ENCODE assay signal across 1 fruit fly cellular context in the genomic region with DNA sequence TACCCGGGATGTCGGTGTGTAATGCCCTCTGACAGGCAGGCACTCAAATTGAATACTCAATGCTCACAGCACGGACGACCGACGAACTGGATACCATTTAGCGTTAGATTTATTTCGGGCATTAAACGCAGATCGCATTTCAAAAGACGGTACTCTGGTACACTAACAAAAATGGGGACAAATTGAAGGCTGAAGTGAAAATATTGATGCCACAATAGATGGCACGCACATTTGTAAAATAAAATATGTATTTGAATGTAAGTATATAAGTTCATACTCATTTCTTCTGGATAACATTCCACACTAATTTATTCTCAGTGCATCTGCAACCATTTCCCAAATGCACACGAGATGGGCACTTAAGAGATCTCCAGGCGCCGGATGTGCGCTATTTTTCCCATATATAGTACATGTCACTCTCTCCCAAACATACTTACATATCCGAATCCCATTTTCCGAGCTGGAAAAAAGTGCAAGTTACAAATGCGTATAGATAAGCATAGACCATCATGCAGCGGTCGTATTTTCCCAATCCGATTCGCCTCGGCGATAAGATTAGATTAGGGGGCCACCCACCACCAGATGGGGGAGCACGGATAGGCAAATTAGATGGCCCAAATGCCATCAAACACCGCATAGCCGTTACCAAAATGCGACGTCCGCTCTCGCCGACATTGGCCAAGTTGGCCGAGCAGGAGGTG.
A peak's percentile ranks its signal among the peaks of the same experiment; 100 is the strongest.
TF ChIP-seq lines count a peak whose summit lies in the region.

Gene CG10301 (plus strand): TSS at position 651 of the 701 bp plus-strand sequence.

TF ChIP-seq in whole organism, embryonic, 481 proteins besides CTCF, POLR2A, EP300 and RAD21 (continued from another document and continues in another):
- TF ChIP-seq dan (GFP tag; IDR thresholded peaks at IDR 0.05; lab: Robert Waterston, UW) (0 out of 2 replicates have a peak, but pooled peaks have one; percentile 41), cg (GFP tag; optimal IDR thresholded peaks at IDR 0.05; lab: Kevin White, UChicago) (no peak), CG8924 (tag; optimal IDR thresholded peaks at IDR 0.05; lab: Kevin White, UChicago) (peak; percentile 68), az2 (GFP tag; optimal IDR thresholded peaks at IDR 0.05; lab: Kevin White, UChicago) (peak; percentile 64), CG30431 (GFP tag; optimal IDR thresholded peaks at IDR 0.05; lab: Kevin White, UChicago) (peak; percentile 75), CG10959 (GFP tag; IDR thresholded peaks at IDR 0.05; lab: Robert Waterston, UW) (peak; percentile 76), CG9437 (GFP tag; optimal IDR thresholded peaks at IDR 0.05; lab: Kevin White, UChicago) (peak; percentile 12), unpg (GFP tag; optimal IDR thresholded peaks at IDR 0.05; lab: Kevin White, UChicago) (peak; percentile 61), Dip3 (GFP tag; optimal IDR thresholded peaks at IDR 0.05; lab: Kevin White, UChicago) (no peak), CG17361 (GFP tag; IDR thresholded peaks at IDR 0.05; lab: Robert Waterston, UW) (peak; percentile 63), CG11456 (GFP tag; IDR thresholded peaks at IDR 0.05; lab: Robert Waterston, UW) (no peak), CG8765 (GFP tag; IDR thresholded peaks at IDR 0.05; lab: Robert Waterston, UW) (peak; percentile 81), Jarid2 (GFP tag; optimal IDR thresholded peaks at IDR 0.05; lab: Kevin White, UChicago) (no peak), jumu (GFP tag; optimal IDR thresholded peaks at IDR 0.05; lab: Kevin White, UChicago) (no peak), ken (GFP tag; IDR thresholded peaks at IDR 0.05; lab: Robert Waterston, UW) (peak; percentile 50; the same call in 1 of the 3 replicates), CG3407 (GFP tag; optimal IDR thresholded peaks at IDR 0.05; lab: Kevin White, UChicago) (peak; percentile 42), abd-A (tag; optimal IDR thresholded peaks at IDR 0.05; lab: Kevin White, UChicago) (no peak), gfzf (GFP tag; optimal IDR thresholded peaks at IDR 0.05; lab: Kevin White, UChicago) (no peak), gro (GFP tag; optimal IDR thresholded peaks at IDR 0.05; lab: Kevin White, UChicago) (no peak), CG6813 (GFP tag; optimal IDR thresholded peaks at IDR 0.05; lab: Kevin White, UChicago) (peak; percentile 29), oc (tag; optimal IDR thresholded peaks at IDR 0.05; lab: Kevin White, UChicago) (peak; percentile 52), zfh2 (GFP tag; optimal IDR thresholded peaks at IDR 0.05; lab: Kevin White, UChicago) (no peak), Rx (GFP tag; IDR thresholded peaks at IDR 0.05; lab: Robert Waterston, UW) (peak; percentile 39), B-H1 (GFP tag; IDR thresholded peaks at IDR 0.05; lab: Robert Waterston, UW) (peak; percentile 35; the same call in 2 of the 3 replicates), nom (GFP tag; optimal IDR thresholded peaks at IDR 0.05; lab: Kevin White, UChicago) (no peak), CG7839 (tag; optimal IDR thresholded peaks at IDR 0.05; lab: Kevin White, UChicago) (peak; percentile 60), Gug (GFP tag; IDR thresholded peaks at IDR 0.05; lab: Robert Waterston, UW) (peak; percentile 18; the same call in 2 of the 4 replicates), CG16815 (GFP tag; optimal IDR thresholded peaks at IDR 0.05; lab: Kevin White, UChicago) (peak; percentile 63), CG6689 (GFP tag; IDR thresholded peaks at IDR 0.05; lab: Robert Waterston, UW) (peak; percentile 59), usp (GFP tag; optimal IDR thresholded peaks at IDR 0.05; lab: Kevin White, UChicago) (no peak), zfh1 (GFP tag; IDR thresholded peaks at IDR 0.05; lab: Robert Waterston, UW) (peak; percentile 88), Optix (GFP tag; IDR thresholded peaks at IDR 0.05; lab: Robert Waterston, UW) (no peak), wek (GFP tag; optimal IDR thresholded peaks at IDR 0.05; lab: Kevin White, UChicago) (peak; percentile 10), dpn (GFP tag; optimal IDR thresholded peaks at IDR 0.05; lab: Kevin White, UChicago) (peak; percentile 32 to 49), NC2β (GFP tag; optimal IDR thresholded peaks at IDR 0.05; lab: Kevin White, UChicago) (peak; percentile 54), klu (GFP tag; IDR thresholded peaks at IDR 0.05; lab: Robert Waterston, UW) (no peak), Drgx (GFP tag; IDR thresholded peaks at IDR 0.05; lab: Robert Waterston, UW) (no peak), Elba2 (GFP tag; optimal IDR thresholded peaks at IDR 0.05; lab: Kevin White, UChicago) (no peak), dysf (GFP tag; IDR thresholded peaks at IDR 0.05; lab: Robert Waterston, UW) (peak; percentile 62; the same call in 2 of the 3 replicates), Asciz (GFP tag; optimal IDR thresholded peaks at IDR 0.05; lab: Kevin White, UChicago) (no peak), wor (GFP tag; IDR thresholded peaks at IDR 0.05; lab: Robert Waterston, UW) (no peak), CG7786 (GFP tag; optimal IDR thresholded peaks at IDR 0.05; lab: Kevin White, UChicago) (no peak), CG15514 (GFP tag; optimal IDR thresholded peaks at IDR 0.05; lab: Kevin White, UChicago) (no peak), BtbVII (GFP tag; optimal IDR thresholded peaks at IDR 0.05; lab: Kevin White, UChicago) (no peak), Gsc (GFP tag; IDR thresholded peaks at IDR 0.05; lab: Robert Waterston, UW) (peak; percentile 25; the same call in 1 of the 2 replicates), tna (GFP tag; IDR thresholded peaks at IDR 0.05; lab: Robert Waterston, UW; ENCODE audit: partially characterized antibody) (no peak), zen (tag; optimal IDR thresholded peaks at IDR 0.05; lab: Kevin White, UChicago) (peak; percentile 84), CG9609 (GFP tag; optimal IDR thresholded peaks at IDR 0.05; lab: Kevin White, UChicago) (peak; percentile 6), inv (GFP tag; IDR thresholded peaks at IDR 0.05; lab: Robert Waterston, UW; ENCODE audit: partially characterized antibody) (no peak), CG14860 (GFP tag; IDR thresholded peaks at IDR 0.05; lab: Robert Waterston, UW; ENCODE audit: partially characterized antibody) (no peak), dmrt99B (tag; optimal IDR thresholded peaks at IDR 0.05; lab: Kevin White, UChicago) (peak; percentile 66), tin (GFP tag; optimal IDR thresholded peaks at IDR 0.05; lab: Kevin White, UChicago) (peak; percentile 66), CG14667 (GFP tag; IDR thresholded peaks at IDR 0.05; lab: Robert Waterston, UW) (peak; percentile 56), grn (GFP tag; optimal IDR thresholded peaks at IDR 0.05; lab: Kevin White, UChicago) (no peak), pnt (GFP tag; optimal IDR thresholded peaks at IDR 0.05; lab: Kevin White, UChicago) (peak; percentile 38), CG12071 (GFP tag; optimal IDR thresholded peaks at IDR 0.05; lab: Kevin White, UChicago) (no peak), h (optimal IDR thresholded peaks at IDR 0.05; lab: Kevin White, UChicago) (no peak), pros (GFP tag; optimal IDR thresholded peaks at IDR 0.05; lab: Kevin White, UChicago) (no peak), CG12942 (GFP tag; optimal IDR thresholded peaks at IDR 0.05; lab: Kevin White, UChicago) (peak; percentile 39), CoRest (tag; optimal IDR thresholded peaks at IDR 0.05; lab: Kevin White, UChicago) (peak; percentile 61), CG4328 (GFP tag; optimal IDR thresholded peaks at IDR 0.05; lab: Kevin White, UChicago) (no peak), CG32532 (GFP tag; IDR thresholded peaks at IDR 0.05; lab: Robert Waterston, UW) (no peak), mirr (GFP tag; optimal IDR thresholded peaks at IDR 0.05; lab: Kevin White, UChicago) (no peak), Six4 (GFP tag; optimal IDR thresholded peaks at IDR 0.05; lab: Kevin White, UChicago) (peak; percentile 73), CG31388 (GFP tag; optimal IDR thresholded peaks at IDR 0.05; lab: Kevin White, UChicago) (no peak), CG11695 (GFP tag; IDR thresholded peaks at IDR 0.05; lab: Robert Waterston, UW) (peak; percentile 50; the same call in 1 of the 3 replicates), Vsx1 (GFP tag; optimal IDR thresholded peaks at IDR 0.05; lab: Kevin White, UChicago) (no peak), CG4820 (GFP tag; optimal IDR thresholded peaks at IDR 0.05; lab: Kevin White, UChicago) (peak; percentile 67), bsh (GFP tag; optimal IDR thresholded peaks at IDR 0.05; lab: Kevin White, UChicago) (peak in 1 of 2 experiments; percentile 81), odd (GFP tag; optimal IDR thresholded peaks at IDR 0.05; lab: Kevin White, UChicago) (peak; percentile 25), Myb (GFP tag; optimal IDR thresholded peaks at IDR 0.05; lab: Kevin White, UChicago) (no peak), dm (GFP tag; optimal IDR thresholded peaks at IDR 0.05; lab: Kevin White, UChicago) (no peak), z (GFP tag; IDR thresholded peaks at IDR 0.05; lab: Robert Waterston, UW) (no peak), Rfx (GFP tag; IDR thresholded peaks at IDR 0.05; lab: Robert Waterston, UW) (no peak), HLH54F (GFP tag; optimal IDR thresholded peaks at IDR 0.05; lab: Kevin White, UChicago) (no peak), sd (tag; optimal IDR thresholded peaks at IDR 0.05; lab: Kevin White, UChicago) (peak; percentile 3), Tbp (GFP tag; optimal IDR thresholded peaks at IDR 0.05; lab: Kevin White, UChicago) (no peak), CG10462 (GFP tag; optimal IDR thresholded peaks at IDR 0.05; lab: Kevin White, UChicago) (peak; percentile 43), sna (GFP tag; IDR thresholded peaks at IDR 0.05; lab: Robert Waterston, UW; ENCODE audit: partially characterized antibody) (no peak), Med (GFP tag; lab: Kevin White, UChicago) (peak; percentile 77), Hr78 (GFP tag; optimal IDR thresholded peaks at IDR 0.05; lab: Kevin White, UChicago) (no peak), NC2α (GFP tag; optimal IDR thresholded peaks at IDR 0.05; lab: Kevin White, UChicago) (peak; percentile 9), Hsf (GFP tag; optimal IDR thresholded peaks at IDR 0.05; lab: Kevin White, UChicago) (peak; percentile 68), Hr3 (GFP tag; optimal IDR thresholded peaks at IDR 0.05; lab: Kevin White, UChicago) (peak; percentile 47), chinmo (GFP tag; IDR thresholded peaks at IDR 0.05; lab: Robert Waterston, UW; ENCODE audit: partially characterized antibody) (no peak), CG3726 (GFP tag; IDR thresholded peaks at IDR 0.05; lab: Robert Waterston, UW) (no peak), lbe (GFP tag; optimal IDR thresholded peaks at IDR 0.05; lab: Kevin White, UChicago) (no peak), CrebB (tag; optimal IDR thresholded peaks at IDR 0.05; lab: Kevin White, UChicago) (no peak), CG16813 (GFP tag; IDR thresholded peaks at IDR 0.05; lab: Robert Waterston, UW; ENCODE audit: partially characterized antibody) (no peak), D19B (GFP tag; optimal IDR thresholded peaks at IDR 0.05; lab: Kevin White, UChicago) (no peak), fd64A (GFP tag; optimal IDR thresholded peaks at IDR 0.05; lab: Kevin White, UChicago) (peak; percentile 4), CG13287 (GFP tag; IDR thresholded peaks at IDR 0.05; lab: Robert Waterston, UW; ENCODE audit: partially characterized antibody) (no peak), Lhr (GFP tag; optimal IDR thresholded peaks at IDR 0.05; lab: Kevin White, UChicago) (peak; percentile 40), sim (GFP tag; IDR thresholded peaks at IDR 0.05; lab: Robert Waterston, UW) (peak; percentile 31; the same call in 1 of the 2 replicates), CG12219 (GFP tag; optimal IDR thresholded peaks at IDR 0.05; lab: Kevin White, UChicago) (peak; percentile 59), p53 (GFP tag; optimal IDR thresholded peaks at IDR 0.05; lab: Kevin White, UChicago) (no peak), onecut (GFP tag; IDR thresholded peaks at IDR 0.05; lab: Robert Waterston, UW) (peak; percentile 50; the same call in 1 of the 2 replicates), CG10979 (tag; optimal IDR thresholded peaks at IDR 0.05; lab: Kevin White, UChicago) (peak; percentile 82), Ravus (GFP tag; IDR thresholded peaks at IDR 0.05; lab: Robert Waterston, UW) (no peak; the same call in 1 of the 2 replicates), so (GFP tag; IDR thresholded peaks at IDR 0.05; lab: Robert Waterston, UW) (peak; percentile 41; the same call in 1 of the 3 replicates), exex (tag; optimal IDR thresholded peaks at IDR 0.05; lab: Kevin White, UChicago) (no peak), CG4360 (GFP tag; IDR thresholded peaks at IDR 0.05; lab: Robert Waterston, UW) (no peak), CG3847 (GFP tag; IDR thresholded peaks at IDR 0.05; lab: Robert Waterston, UW) (no peak), CG13296 (GFP tag; optimal IDR thresholded peaks at IDR 0.05; lab: Kevin White, UChicago) (no peak), Atf-2 (GFP tag; optimal IDR thresholded peaks at IDR 0.05; lab: Kevin White, UChicago) (peak; percentile 46), CG18476 (GFP tag; optimal IDR thresholded peaks at IDR 0.05; lab: Kevin White, UChicago) (peak; percentile 32), CG18011 (GFP tag; optimal IDR thresholded peaks at IDR 0.05; lab: Kevin White, UChicago) (no peak), CG17385 (GFP tag; optimal IDR thresholded peaks at IDR 0.05; lab: Kevin White, UChicago) (peak; percentile 45), hbn (GFP tag; IDR thresholded peaks at IDR 0.05; lab: Robert Waterston, UW; ENCODE audit: partially characterized antibody) (no peak), dimm (GFP tag; IDR thresholded peaks at IDR 0.05; lab: Robert Waterston, UW) (no peak; the same call in 1 of the 2 replicates), Dek (tag; optimal IDR thresholded peaks at IDR 0.05; lab: Kevin White, UChicago) (no peak), CG10431 (GFP tag; optimal IDR thresholded peaks at IDR 0.05; lab: Kevin White, UChicago) (no peak), CG32772 (GFP tag; IDR thresholded peaks at IDR 0.05; lab: Robert Waterston, UW) (peak; percentile 49; the same call in 1 of the 2 replicates), Atf6 (GFP tag; IDR thresholded peaks at IDR 0.05; lab: Robert Waterston, UW) (no peak), sima (GFP tag; optimal IDR thresholded peaks at IDR 0.05; lab: Kevin White, UChicago) (no peak), CG7271 (tag; optimal IDR thresholded peaks at IDR 0.05; lab: Kevin White, UChicago) (no peak), CG12659 (GFP tag; optimal IDR thresholded peaks at IDR 0.05; lab: Kevin White, UChicago) (peak; percentile 27), stc (GFP tag; IDR thresholded peaks at IDR 0.05; lab: Robert Waterston, UW) (no peak), zf30C (GFP tag; optimal IDR thresholded peaks at IDR 0.05; lab: Kevin White, UChicago) (peak; percentile 81), Bteb2 (GFP tag; optimal IDR thresholded peaks at IDR 0.05; lab: Kevin White, UChicago) (no peak), Sox100B (GFP tag; optimal IDR thresholded peaks at IDR 0.05; lab: Kevin White, UChicago) (peak; percentile 50), bbx (GFP tag; IDR thresholded peaks at IDR 0.05; lab: Robert Waterston, UW; ENCODE audit: partially characterized antibody) (no peak), CG9817 (tag; optimal IDR thresholded peaks at IDR 0.05; lab: Kevin White, UChicago) (no peak), Bdp1 (GFP tag; optimal IDR thresholded peaks at IDR 0.05; lab: Kevin White, UChicago) (no peak)
